Worm (Caenorhabditis elegans): Measurements from ENCODE around the gene unc-70.
A peak's percentile ranks its signal among the peaks of the same experiment; 100 is the strongest.

The unc-70 gene

DNA sequence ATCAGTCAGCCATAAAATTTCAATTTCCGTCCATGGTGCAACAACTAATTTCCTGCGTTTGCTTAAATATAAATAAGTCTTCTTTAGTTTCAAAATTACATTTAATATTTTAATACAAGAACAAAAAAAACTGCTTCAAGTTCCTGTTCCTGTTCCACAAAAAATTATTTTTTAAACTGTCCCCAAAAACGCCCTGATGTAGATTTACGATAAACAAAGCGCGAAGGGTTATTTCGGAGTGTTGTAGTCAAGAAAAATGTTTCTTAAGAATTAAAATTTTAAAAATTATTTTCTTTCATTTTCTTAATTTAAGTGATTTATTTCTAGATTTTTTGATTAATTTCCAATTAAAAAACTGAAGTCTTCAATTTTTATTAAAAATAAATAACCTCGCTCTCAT is 42.5 kb upstream of the unc-70 start, which contains the start of gene T15B7.15 (continued):
- TF ChIP-seq lsy-2 (tag; optimal IDR thresholded peaks at IDR 0.05) (peak; percentile 25 to 71), nhr-85 (tag) (peak; percentile 53), pag-3 (tag; optimal IDR thresholded peaks at IDR 0.05; ENCODE audit: borderline replicate concordance, insufficient read depth) (no peak), mep-1 (tag; optimal IDR thresholded peaks at IDR 0.05) (peak; percentile 36), tbx-2 (tag; optimal IDR thresholded peaks at IDR 0.05) (peak; percentile 18), rnt-1 (tag; optimal IDR thresholded peaks at IDR 0.05) (peak; percentile 30), efl-3 (GFP tag; optimal IDR thresholded peaks at IDR 0.05) (no peak), lin-39 (tag; optimal IDR thresholded peaks at IDR 0.05) (peak; percentile 21), ets-5 (GFP tag; IDR thresholded peaks at IDR 0.05) (no peak), dpl-1 (GFP tag; optimal IDR thresholded peaks at IDR 0.05) (peak; percentile 72 to 88 (median 82)), elt-3 (tag; optimal IDR thresholded peaks at IDR 0.05) (peak in 1 of 6 experiments; percentile 1), efl-1 (optimal IDR thresholded peaks at IDR 0.05) (peak; percentile 32 to 83), efl-1 (GFP tag; optimal IDR thresholded peaks at IDR 0.05 in 1 of 2) (peak; percentile 84 to 97), skn-1 (tag; optimal IDR thresholded peaks at IDR 0.05) (peak; percentile 57), snu-23 (GFP tag; optimal IDR thresholded peaks at IDR 0.05) (peak; percentile 42), nhr-77 (tag; optimal IDR thresholded peaks at IDR 0.05) (no peak), nhr-19 (GFP tag; conservative IDR thresholded peaks at IDR 0.05) (peak; percentile 44), xbp-1 (tag; optimal IDR thresholded peaks at IDR 0.05) (peak; percentile 20), unc-98 (GFP tag; IDR thresholded peaks at IDR 0.05) (no peak), ceh-8 (GFP tag; optimal IDR thresholded peaks at IDR 0.05) (no peak), ceh-82 (tag; optimal IDR thresholded peaks at IDR 0.05) (peak in 2 of 3 experiments; percentile 11 to 33)

ce11 chrV:6839008-6839407 is 42.1 kb upstream of the unc-70 start, which contains the start of gene hpo-8:
Gene hpo-8 (plus strand): TSS chrV:6839289.
- no peak for TF ChIP-seq pqm-1 (tag; optimal IDR thresholded peaks at IDR 0.05)
- no peak for TF ChIP-seq efl-1 (optimal IDR thresholded peaks at IDR 0.05)
- TF ChIP-seq efl-1 (GFP tag; optimal IDR thresholded peaks at IDR 0.05 in 1 of 2), result peak in 1 of 2 experiments; percentile 89

- no peak for TF ChIP-seq efl-1 (optimal IDR thresholded peaks at IDR 0.05)
- peak in 1 of 2 experiments; percentile 25 for TF ChIP-seq efl-1 (GFP tag; optimal IDR thresholded peaks at IDR 0.05 in 1 of 2)
- no peak for TF ChIP-seq nhr-71 (tag; optimal IDR thresholded peaks at IDR 0.05)
- TF ChIP-seq isw-1 (GFP tag; IDR thresholded peaks at IDR 0.05), result no peak
- no peak for TF ChIP-seq xbp-1 (tag; optimal IDR thresholded peaks at IDR 0.05)
Observed at ce11 chrV:6842437-6842836, 38.7 kb upstream of the unc-70 start, which contains the start of gene T15B7.1. Gene T15B7.1 (plus strand): TSS chrV:6842737.

DNA sequence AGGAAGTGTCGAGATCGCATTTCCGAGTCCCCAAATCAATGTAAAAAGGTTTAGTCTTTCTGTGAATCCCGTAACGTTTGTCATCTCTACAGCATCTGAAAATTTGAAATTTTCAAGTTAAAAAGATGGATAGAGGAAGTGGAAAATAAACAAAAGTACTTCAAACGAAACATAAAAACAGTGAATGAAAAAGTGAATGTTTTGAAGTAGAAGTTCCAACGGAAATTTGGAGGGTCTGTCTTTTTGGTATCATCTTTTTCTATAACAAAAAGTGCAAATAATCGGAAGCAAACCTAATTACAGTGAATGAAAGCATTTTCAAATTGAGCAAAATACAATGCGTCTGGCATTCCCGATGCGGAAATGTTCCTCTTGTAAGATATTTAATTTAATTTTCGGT is 34.6 kb upstream of the unc-70 start, which contains the start of gene lgc-54:
Gene lgc-54 (minus strand): TSS at position 101 of the 400 bp plus-strand sequence.
- no peak for TF ChIP-seq egl-13 (tag; optimal IDR thresholded peaks at IDR 0.05)
- no peak for TF ChIP-seq pqm-1 (tag; optimal IDR thresholded peaks at IDR 0.05)

DNA sequence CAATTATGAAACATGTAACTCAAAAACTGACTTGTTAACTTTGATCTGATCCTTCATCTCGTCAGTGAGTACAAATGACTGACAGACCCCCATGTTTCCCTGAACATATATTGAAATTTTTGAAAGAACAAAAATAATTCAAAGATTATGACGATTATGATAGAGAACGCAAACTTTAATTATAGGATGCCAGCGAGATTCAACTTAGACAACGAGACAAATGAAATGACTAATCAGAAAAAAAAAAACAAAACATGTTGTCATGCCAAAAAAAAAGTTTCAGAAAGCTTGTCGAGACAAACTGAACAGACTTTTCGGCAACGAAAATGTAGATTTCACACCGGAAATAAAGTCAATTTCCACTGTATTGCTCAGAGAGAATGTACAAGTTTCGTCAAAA is 26.4 kb upstream of the unc-70 start, which contains the start of gene gpa-10:
Gene gpa-10 (minus strand): TSS at position 101 of the 400 bp plus-strand sequence.
- TF ChIP-seq sox-4 (tag; optimal IDR thresholded peaks at IDR 0.05) (no peak), dsc-1 (tag; optimal IDR thresholded peaks at IDR 0.05) (no peak), hlh-4 (tag; optimal IDR thresholded peaks at IDR 0.05) (no peak), unc-62 (GFP tag; optimal IDR thresholded peaks at IDR 0.05) (no peak), nhr-71 (tag; optimal IDR thresholded peaks at IDR 0.05) (no peak), unc-86 (tag; optimal IDR thresholded peaks at IDR 0.05) (no peak), ceh-63 (GFP tag; optimal IDR thresholded peaks at IDR 0.05) (no peak), lin-39 (tag; optimal IDR thresholded peaks at IDR 0.05) (no peak), aly-2 (tag; optimal IDR thresholded peaks at IDR 0.05) (no peak), blmp-1 (tag; optimal IDR thresholded peaks at IDR 0.05) (no peak), snu-23 (GFP tag; optimal IDR thresholded peaks at IDR 0.05) (no peak), ceh-82 (tag; optimal IDR thresholded peaks at IDR 0.05) (no peak)

All from whole organism, L1 larva.